Worm (Caenorhabditis elegans) whole organism, early embryonic: ENCODE data around the gene vab-3.

Source experiments
- F13C5.2 ChIP-seq: sonication (generic microtip); optimal IDR thresholded peaks from 2 replicates; lab custom pipeline; 2017; ENCODE audit warnings: mild to moderate bottlenecking, missing genetic modification characterization, inconsistent platforms, missing compliant biosample characterization
- aly-1 ChIP-seq: sonication (generic microtip); optimal IDR thresholded peaks from 2 replicates; lab custom pipeline; 2016; ENCODE audit warnings: missing genetic modification characterization, missing compliant biosample characterization
- ama-1 ChIP-seq: fragments of 150-350 bp; optimal IDR thresholded peaks from 2 replicates; lab custom pipeline; 2014
- flt-1 ChIP-seq: fragments of 200-800 bp; sonication (Bioruptor generic); IDR thresholded peaks from 2 replicates; pipeline ENCODE4 v1.3.6; 2022; ENCODE audit warnings: missing genetic modification characterization, missing compliant biosample characterization
- hmbx-1 ChIP-seq: sonication (generic microtip); optimal IDR thresholded peaks from 2 replicates; lab custom pipeline; 2016; ENCODE audit warnings: mild to moderate bottlenecking, missing genetic modification characterization, missing compliant biosample characterization
- hmg-4 ChIP-seq: fragments of 200-800 bp; sonication (Bioruptor generic); optimal IDR thresholded peaks from 2 replicates; lab custom pipeline; 2018; ENCODE audit warnings: mild to moderate bottlenecking, missing genetic modification characterization, missing compliant biosample characterization
- hnd-1 ChIP-seq: sonication (generic microtip); optimal IDR thresholded peaks from 2 replicates; lab custom pipeline; 2016; ENCODE audit warnings: missing genetic modification characterization, missing compliant biosample characterization
- pes-1 ChIP-seq: fragments of 200-800 bp; sonication (Bioruptor generic); IDR thresholded peaks from 2 replicates; pipeline ENCODE4 v1.3.6; 2022; ENCODE audit warnings: missing genetic modification reagents, missing genetic modification characterization, missing compliant biosample characterization
- scrt-1 ChIP-seq: fragments of 200-800 bp; sonication (Bioruptor generic); IDR thresholded peaks from 2 replicates; pipeline ENCODE4 v1.3.6; 2022; ENCODE audit warnings: missing genetic modification characterization, missing compliant biosample characterization
- tra-4 ChIP-seq: sonication (generic microtip); optimal IDR thresholded peaks from 2 replicates; lab custom pipeline; 2017; ENCODE audit warnings: missing genetic modification characterization, missing compliant biosample characterization

ce11 chrX:10528993-10529392, 29.3 kb downstream of the vab-3 start, which contains the start of the genes F14F3.5 and slcf-1:
- TF ChIP-seq hmg-4 (GFP tag; lab: Kevin White, UChicago): no peak
- no peak for TF ChIP-seq hnd-1 (tag; lab: Kevin White, UChicago)
- no peak for TF ChIP-seq pes-1 (GFP tag; lab: Robert Waterston, UW)
- no peak for TF ChIP-seq aly-1 (tag; lab: Kevin White, UChicago)
- no peak for TF ChIP-seq ama-1 (lab: Kevin White, UChicago)
- no peak for TF ChIP-seq scrt-1 (GFP tag; lab: Robert Waterston, UW)
- TF ChIP-seq hmbx-1 (tag; lab: Kevin White, UChicago): no peak
- no peak for TF ChIP-seq tra-4 (tag; lab: Kevin White, UChicago)
- TF ChIP-seq F13C5.2 (tag; lab: Kevin White, UChicago): no peak
- no peak for TF ChIP-seq flt-1 (GFP tag; lab: Robert Waterston, UW)
